Worm (Caenorhabditis elegans): Measurements from ENCODE around the gene pcyt-2.2.

The pcyt-2.2 gene

DNA sequence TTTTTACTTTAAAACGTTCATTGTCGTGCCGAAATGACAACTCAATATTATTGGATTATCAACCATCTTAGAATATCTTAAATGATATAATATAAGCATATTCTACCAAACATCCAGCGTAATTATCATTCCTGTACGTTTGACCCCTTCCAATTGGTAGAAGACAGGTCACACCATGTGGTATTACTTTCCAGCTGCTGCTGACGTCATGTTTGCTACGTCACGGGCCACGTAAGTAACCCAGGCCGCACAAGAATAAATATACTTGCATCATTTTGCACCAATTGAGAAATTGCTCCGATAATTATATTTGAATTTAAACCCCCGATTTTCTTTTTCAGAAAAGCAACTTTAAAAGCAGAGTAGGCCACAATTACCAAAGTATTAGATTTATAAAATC is 31.5 kb downstream of the pcyt-2.2 start:
- TF ChIP-seq zfp-3 (GFP tag; conservative IDR thresholded peaks at IDR 0.05), result no peak
- no peak for TF ChIP-seq attf-4 (tag; optimal IDR thresholded peaks at IDR 0.05)
- no peak for TF ChIP-seq mxl-2 (GFP tag; conservative IDR thresholded peaks at IDR 0.05)
- TF ChIP-seq F26F4.8 (GFP tag; conservative IDR thresholded peaks at IDR 0.05), result no peak
- no peak for TF ChIP-seq lin-15B (tag; optimal IDR thresholded peaks at IDR 0.05)
- TF ChIP-seq dve-1 (tag; optimal IDR thresholded peaks at IDR 0.05; ENCODE audit: insufficient read depth), result no peak
- no peak for TF ChIP-seq unc-39 (tag; optimal IDR thresholded peaks at IDR 0.05)
- TF ChIP-seq php-3 (GFP tag; IDR thresholded peaks at IDR 0.05), result no peak
- TF ChIP-seq vab-7 (GFP tag; IDR thresholded peaks at IDR 0.05), result no peak
- TF ChIP-seq lsy-2 (tag; optimal IDR thresholded peaks at IDR 0.05), result no peak
- no peak for TF ChIP-seq rbr-2 (tag; optimal IDR thresholded peaks at IDR 0.05)
- no peak for TF ChIP-seq dmd-9 (GFP tag; IDR thresholded peaks at IDR 0.05)
- no peak for TF ChIP-seq madf-5 (GFP tag; IDR thresholded peaks at IDR 0.05)
- no peak for TF ChIP-seq nhr-28 (tag; optimal IDR thresholded peaks at IDR 0.05)
- TF ChIP-seq snpc-1.2 (GFP tag; IDR thresholded peaks at IDR 0.05), result no peak
- no peak for TF ChIP-seq Y48G9A.11 (GFP tag; IDR thresholded peaks at IDR 0.05)
- no peak for TF ChIP-seq arid-1 (GFP tag; conservative IDR thresholded peaks at IDR 0.05)
- TF ChIP-seq ZK546.5 (tag; optimal IDR thresholded peaks at IDR 0.05), result no peak

DNA sequence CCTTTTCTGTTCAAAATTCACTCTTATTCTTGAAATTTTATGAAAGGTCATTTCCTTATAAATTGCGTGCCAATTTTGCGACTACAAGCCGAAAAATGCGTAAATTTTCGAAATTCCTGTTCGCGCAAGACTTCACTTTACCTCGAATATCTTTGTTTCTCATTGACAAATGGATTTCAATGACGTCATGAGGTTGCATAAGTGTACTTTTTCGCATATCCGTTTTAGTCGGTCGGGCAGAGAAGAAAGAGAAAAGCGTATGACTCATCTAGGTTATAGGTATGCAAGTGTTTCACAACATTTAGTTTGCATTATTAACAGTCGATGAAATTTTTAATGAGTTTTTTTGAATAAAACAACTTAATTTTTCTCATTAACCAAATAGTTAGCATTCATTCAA is 32.0 kb downstream of the pcyt-2.2 start:
- TF ChIP-seq mdl-1 (tag; optimal IDR thresholded peaks at IDR 0.05), result no peak
- no peak for TF ChIP-seq nhr-28 (tag; optimal IDR thresholded peaks at IDR 0.05)
- no peak for TF ChIP-seq ZK337.2 (GFP tag; IDR thresholded peaks at IDR 0.05)
- no peak for TF ChIP-seq R02D3.7 (tag; optimal IDR thresholded peaks at IDR 0.05)
- TF ChIP-seq nhr-76 (tag; optimal IDR thresholded peaks at IDR 0.05), result no peak
- no peak for TF ChIP-seq zfp-3 (GFP tag; conservative IDR thresholded peaks at IDR 0.05)
- TF ChIP-seq hlh-11 (tag; optimal IDR thresholded peaks at IDR 0.05), result no peak
- no peak for TF ChIP-seq ceh-44 (GFP tag; IDR thresholded peaks at IDR 0.05)
- TF ChIP-seq mxl-2 (GFP tag; conservative IDR thresholded peaks at IDR 0.05), result no peak
- no peak for TF ChIP-seq duxl-1 (tag; optimal IDR thresholded peaks at IDR 0.05; ENCODE audit: poor library complexity)
- TF ChIP-seq cey-2 (tag; optimal IDR thresholded peaks at IDR 0.05; ENCODE audit: borderline replicate concordance, insufficient read depth), result no peak

DNA sequence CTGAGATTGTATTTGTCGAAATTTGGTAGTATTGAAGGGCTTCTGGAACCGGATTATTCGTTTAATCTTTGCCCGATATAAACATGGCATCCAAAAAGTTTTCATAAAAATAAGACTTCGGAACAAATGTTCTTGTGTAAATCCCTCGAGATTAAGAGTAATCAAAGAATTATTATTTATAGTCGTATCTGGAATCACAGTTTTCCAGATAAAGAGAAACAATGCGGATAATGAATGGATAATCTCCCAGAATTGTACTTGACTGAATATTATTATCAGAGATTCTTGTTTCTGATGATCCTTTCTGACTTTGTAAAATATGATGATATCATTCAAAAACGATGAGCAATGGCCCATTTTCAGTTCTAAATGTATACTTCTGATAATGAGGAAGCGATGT is 37.0 kb downstream of the pcyt-2.2 start:
- no peak for TF ChIP-seq dpl-1 (GFP tag; optimal IDR thresholded peaks at IDR 0.05)

DNA sequence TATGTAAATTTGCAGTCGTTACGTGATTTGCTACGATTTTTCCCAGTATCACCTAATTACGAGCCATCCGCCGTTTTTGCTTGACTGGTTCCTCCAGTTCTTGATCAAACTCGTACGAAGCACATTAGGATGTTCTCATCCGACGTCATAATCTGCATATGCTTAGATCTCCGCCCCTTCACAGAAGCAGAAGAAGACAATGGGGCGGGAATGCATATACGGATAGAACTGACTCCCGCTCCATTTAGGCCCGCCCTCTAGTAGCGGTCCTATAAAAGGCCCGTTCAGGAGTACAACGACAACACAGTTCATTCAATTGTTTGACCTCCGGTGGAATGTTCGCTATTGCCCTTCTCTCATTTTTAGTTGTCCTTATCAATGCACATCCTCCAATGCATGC is 41.0 kb downstream of the pcyt-2.2 start, which contains the start of gene zig-4:
TSS of gene zig-4 (plus strand) at position 301 of the 400 bp plus-strand sequence.
- TF ChIP-seq tra-1 (GFP tag; IDR thresholded peaks at IDR 0.05) (no peak), aha-1 (tag) (peak; percentile 32)

DNA sequence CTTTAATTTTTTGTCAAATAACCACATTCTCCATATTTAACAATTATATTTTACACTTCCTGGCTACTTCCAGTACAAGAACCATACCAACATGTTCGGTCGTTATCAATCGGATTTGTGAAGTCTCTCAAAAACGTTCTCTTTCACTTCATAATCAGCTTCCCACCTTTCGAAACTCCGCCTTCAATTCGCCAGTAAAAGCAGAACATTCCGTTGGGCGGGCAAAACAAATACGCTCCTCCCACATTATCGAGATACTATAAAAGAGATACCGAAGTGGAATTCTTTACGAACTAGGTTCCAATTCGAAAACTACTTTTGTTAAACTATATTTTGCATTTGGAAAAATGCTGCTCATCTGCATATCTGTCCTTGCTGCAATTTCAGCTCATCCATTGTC is 46.4 kb downstream of the pcyt-2.2 start, which contains the start of gene zig-3:
TSS of gene zig-3 (plus strand) at position 301 of the 400 bp plus-strand sequence.
- TF ChIP-seq ztf-7 (tag; optimal IDR thresholded peaks at IDR 0.05) (no peak), nhr-76 (tag; optimal IDR thresholded peaks at IDR 0.05) (no peak), ceh-62 (tag; optimal IDR thresholded peaks at IDR 0.05) (no peak), madf-5 (GFP tag; IDR thresholded peaks at IDR 0.05) (no peak), tra-1 (GFP tag; IDR thresholded peaks at IDR 0.05) (no peak), dmd-6 (GFP tag; IDR thresholded peaks at IDR 0.05) (no peak), set-16 (GFP tag; IDR thresholded peaks at IDR 0.05) (no peak), saeg-2 (GFP tag; IDR thresholded peaks at IDR 0.05) (no peak), zag-1 (tag; optimal IDR thresholded peaks at IDR 0.05) (no peak), ceh-82 (tag; optimal IDR thresholded peaks at IDR 0.05) (no peak), ZK546.5 (tag; optimal IDR thresholded peaks at IDR 0.05) (no peak), dmd-9 (GFP tag; IDR thresholded peaks at IDR 0.05) (no peak), F49E8.2 (tag; optimal IDR thresholded peaks at IDR 0.05; ENCODE audit: borderline replicate concordance) (no peak), tag-97 (GFP tag; IDR thresholded peaks at IDR 0.05) (no peak)

All from whole organism, L4 larva.